Fruit fly (Drosophila melanogaster) whole organism, pupa: Measurements from ENCODE around the gene ND-B8.
A peak's percentile ranks its signal among the peaks of the same experiment; 100 is the strongest.

ENCODE experiments used
- CG32121 ChIP-seq: fragments of 200-800 bp; sonication (Bioruptor generic); IDR thresholded peaks from 2 replicates; pipeline ENCODE4 v1.3.6; 2022; ENCODE audit warnings: missing biosample characterization, missing genetic modification characterization
- CG4496 ChIP-seq: fragments of 200-800 bp; sonication (Bioruptor generic); IDR thresholded peaks from 3 replicates; pipeline ENCODE4 v1.3.6; 2022; ENCODE audit warnings: missing biosample characterization, missing genetic modification characterization

ND-B8 gene

dm6 chr2L:4477978-4478377 lies 23.6 kb downstream of the ND-B8 start:
- TF ChIP-seq CG4496 (GFP tag; lab: Robert Waterston, UW): peak; percentile 32; the same call in 1 of the 3 replicates
- TF ChIP-seq CG32121 (GFP tag; lab: Robert Waterston, UW): no peak
- TF ChIP-seq, all 21 proteins: peak for 1
